Fruit fly (Drosophila melanogaster) whole organism, embryonic: Measurements from ENCODE around the gene psh.

Experiments
- Abd-B ChIP-seq: fragments of 200-800 bp; sonication (Bioruptor generic); optimal IDR thresholded peaks from 2 replicates; lab custom pipeline; 2018; ENCODE audit warnings: missing biosample characterization, mild to moderate bottlenecking, missing genetic modification characterization, moderate library complexity
- Atf-2 ChIP-seq: fragments of 200-800 bp; sonication (Bioruptor generic); optimal IDR thresholded peaks from 2 replicates; lab custom pipeline; 2016; ENCODE audit warnings: missing biosample characterization, missing genetic modification characterization
- Atf6 ChIP-seq: fragments of 200-800 bp; sonication (Bioruptor generic); IDR thresholded peaks from 2 replicates; pipeline ENCODE4 v1.3.6; 2022; ENCODE audit warnings: missing biosample characterization, missing genetic modification characterization
- CG10274 ChIP-seq: fragments of 200-800 bp; sonication (Bioruptor generic); optimal IDR thresholded peaks from 3 replicates; lab custom pipeline; 2017; ENCODE audit warnings: missing biosample characterization, mild to moderate bottlenecking, missing genetic modification characterization
- CG10321 ChIP-seq: fragments of 200-800 bp; sonication (Bioruptor generic); IDR thresholded peaks from 2 replicates; pipeline ENCODE4 v1.3.6; 2022; ENCODE audit warnings: missing biosample characterization, missing genetic modification characterization
- CG11504 ChIP-seq: fragments of 200-800 bp; sonication (Bioruptor generic); optimal IDR thresholded peaks from 3 replicates; lab custom pipeline; 2019; ENCODE audit warnings: missing biosample characterization, mild to moderate bottlenecking, missing genetic modification characterization, moderate library complexity
- CG12659 ChIP-seq: fragments of 200-800 bp; sonication (Bioruptor generic); optimal IDR thresholded peaks from 3 replicates; lab custom pipeline; 2017; ENCODE audit warnings: mild to moderate bottlenecking, missing biosample characterization, missing genetic modification reagents, missing genetic modification characterization
- CG12769 ChIP-seq: fragments of 200-800 bp; sonication (Bioruptor generic); optimal IDR thresholded peaks from 2 replicates; lab custom pipeline; 2019; ENCODE audit warnings: missing biosample characterization, mild to moderate bottlenecking, missing genetic modification characterization, moderate library complexity
- CG14441 ChIP-seq: fragments of 200-800 bp; sonication (Bioruptor generic); IDR thresholded peaks from 2 replicates; pipeline ENCODE4 v1.3.6; 2022; ENCODE audit warnings: missing biosample characterization, missing genetic modification characterization
- CG14667 ChIP-seq: fragments of 200-800 bp; sonication (Bioruptor generic); IDR thresholded peaks from 2 replicates; pipeline ENCODE4 v1.3.6; 2022; ENCODE audit warnings: missing biosample characterization, missing genetic modification characterization
- CG15514 ChIP-seq: fragments of 200-800 bp; sonication (Bioruptor generic); optimal IDR thresholded peaks from 3 replicates; lab custom pipeline; 2017; ENCODE audit warnings: missing biosample characterization, missing genetic modification characterization, mild to moderate bottlenecking, moderate library complexity, missing genetic modification reagents
- CG1603 ChIP-seq: fragments of 200-800 bp; sonication (Bioruptor generic); optimal IDR thresholded peaks from 2 replicates; lab custom pipeline; 2019; ENCODE audit warnings: missing biosample characterization, mild to moderate bottlenecking, missing genetic modification characterization, moderate library complexity
- CG16813 ChIP-seq: fragments of 200-800 bp; sonication (Bioruptor generic); IDR thresholded peaks from 3 replicates; pipeline ENCODE4 v1.3.6; 2022; ENCODE audit warnings: missing biosample characterization, missing genetic modification characterization; ENCODE audit not compliant: partially characterized antibody
- CG17359 ChIP-seq: fragments of 200-800 bp; sonication (Bioruptor generic); optimal IDR thresholded peaks from 3 replicates; lab custom pipeline; 2018; ENCODE audit warnings: missing biosample characterization, mild to moderate bottlenecking, missing genetic modification characterization, moderate library complexity
- CG17568 ChIP-seq: fragments of 200-800 bp; sonication (Bioruptor generic); optimal IDR thresholded peaks from 2 replicates; lab custom pipeline; 2018; ENCODE audit warnings: missing biosample characterization, mild to moderate bottlenecking, missing genetic modification characterization, moderate library complexity
- CG1792 ChIP-seq: fragments of 200-800 bp; sonication (Bioruptor generic); optimal IDR thresholded peaks from 2 replicates; lab custom pipeline; 2016; ENCODE audit warnings: missing biosample characterization, missing genetic modification characterization
- CG34224 ChIP-seq: fragments of 200-800 bp; sonication (Bioruptor generic); IDR thresholded peaks from 3 replicates; pipeline ENCODE4 v1.3.6; 2022; ENCODE audit warnings: missing biosample characterization, missing genetic modification characterization; ENCODE audit not compliant: partially characterized antibody
- CG8290 ChIP-seq, 3 experiments: fragments of 200-800 bp; sonication (Bioruptor generic); optimal IDR thresholded peaks; 2 replicates each; lab custom pipeline; 2016 to 2019; ENCODE audit warnings: missing biosample characterization in 3 of 3, missing genetic modification characterization in 3 of 3, mild to moderate bottlenecking in 2 of 3, moderate library complexity in 1 of 3
- CG8924 ChIP-seq: fragments of 200-800 bp; optimal IDR thresholded peaks from 3 replicates; lab custom pipeline; 2019; ENCODE audit warnings: missing biosample characterization, mild to moderate bottlenecking, missing genetic modification characterization, moderate library complexity
- CG9797 ChIP-seq: fragments of 200-800 bp; sonication (Bioruptor generic); optimal IDR thresholded peaks from 3 replicates; lab custom pipeline; 2018; ENCODE audit warnings: missing biosample characterization, mild to moderate bottlenecking, missing genetic modification characterization
- CTCF ChIP-seq: fragments of 200-800 bp; sonication (Bioruptor generic); optimal IDR thresholded peaks from 2 replicates; lab custom pipeline; 2017; ENCODE audit warnings: missing biosample characterization, mild to moderate bottlenecking, missing genetic modification characterization, moderate library complexity
- Doc3 ChIP-seq: fragments of 200-800 bp; sonication (Bioruptor generic); IDR thresholded peaks from 3 replicates; pipeline ENCODE4 v1.3.6; 2022; ENCODE audit warnings: missing biosample characterization, missing genetic modification characterization; ENCODE audit not compliant: partially characterized antibody
- Ets97D ChIP-seq: fragments of 200-800 bp; sonication (Bioruptor generic); optimal IDR thresholded peaks from 3 replicates; lab custom pipeline; 2016; ENCODE audit warnings: missing biosample characterization, missing genetic modification characterization
- HmgZ ChIP-seq: fragments of 200-800 bp; sonication (Bioruptor generic); optimal IDR thresholded peaks from 2 replicates; lab custom pipeline; 2018; ENCODE audit warnings: missing biosample characterization, mild to moderate bottlenecking, missing genetic modification characterization
- Hmr ChIP-seq: fragments of 200-800 bp; sonication (Bioruptor generic); optimal IDR thresholded peaks from 3 replicates; lab custom pipeline; 2017; ENCODE audit warnings: mild to moderate bottlenecking, missing biosample characterization, missing genetic modification reagents, missing genetic modification characterization
- Lhr ChIP-seq: fragments of 200-800 bp; sonication (Bioruptor generic); optimal IDR thresholded peaks from 3 replicates; lab custom pipeline; 2017; ENCODE audit warnings: mild to moderate bottlenecking, missing biosample characterization, missing genetic modification reagents, missing genetic modification characterization
- Mad ChIP-seq: fragments of 200-800 bp; sonication (Bioruptor generic); optimal IDR thresholded peaks from 2 replicates; lab custom pipeline; 2016; ENCODE audit warnings: missing biosample characterization, missing genetic modification characterization
- Opbp ChIP-seq: fragments of 200-800 bp; sonication (Bioruptor generic); IDR thresholded peaks from 3 replicates; pipeline ENCODE4 v1.3.6; 2022; ENCODE audit warnings: missing biosample characterization, missing genetic modification characterization; ENCODE audit not compliant: partially characterized antibody
- Ptx1 ChIP-seq: fragments of 200-800 bp; sonication (Bioruptor generic); IDR thresholded peaks from 2 replicates; pipeline ENCODE4 v1.3.6; 2022; ENCODE audit warnings: missing biosample characterization, missing genetic modification characterization
- Rfx ChIP-seq: fragments of 200-800 bp; sonication (Bioruptor generic); IDR thresholded peaks from 2 replicates; pipeline ENCODE4 v1.3.6; 2022; ENCODE audit warnings: missing biosample characterization, missing genetic modification characterization
- Sry-δ ChIP-seq: fragments of 200-800 bp; sonication (Bioruptor generic); optimal IDR thresholded peaks from 2 replicates; lab custom pipeline; 2016; ENCODE audit warnings: missing biosample characterization, missing genetic modification characterization
- YL-1 ChIP-seq: fragments of 200-800 bp; sonication (Bioruptor generic); optimal IDR thresholded peaks from 3 replicates; lab custom pipeline; 2017; ENCODE audit warnings: missing biosample characterization, mild to moderate bottlenecking, missing genetic modification characterization
- bbx ChIP-seq: fragments of 200-800 bp; sonication (Bioruptor generic); IDR thresholded peaks from 2 replicates; pipeline ENCODE4 v1.3.6; 2022; ENCODE audit warnings: missing biosample characterization, missing genetic modification characterization; ENCODE audit not compliant: partially characterized antibody
- br ChIP-seq: fragments of >200 bp; optimal IDR thresholded peaks from 2 replicates; lab custom pipeline; 2017
- chm ChIP-seq: fragments of 200-800 bp; sonication (Bioruptor generic); IDR thresholded peaks from 2 replicates; pipeline ENCODE4 v1.3.6; 2022; ENCODE audit warnings: missing biosample characterization, missing genetic modification characterization
- ewg ChIP-seq: fragments of 200-800 bp; sonication (Bioruptor generic); optimal IDR thresholded peaks from 3 replicates; lab custom pipeline; 2017; ENCODE audit warnings: mild to moderate bottlenecking, missing biosample characterization, missing genetic modification reagents, missing genetic modification characterization
- fd3F ChIP-seq: fragments of 200-800 bp; sonication (Bioruptor generic); optimal IDR thresholded peaks from 2 replicates; lab custom pipeline; 2018; ENCODE audit warnings: missing biosample characterization, mild to moderate bottlenecking, missing genetic modification characterization, moderate library complexity
- fru ChIP-seq: fragments of >200 bp; optimal IDR thresholded peaks from 2 replicates; lab custom pipeline; 2017
- gfzf ChIP-seq: fragments of 200-800 bp; sonication (Bioruptor generic); optimal IDR thresholded peaks from 2 replicates; lab custom pipeline; 2016; ENCODE audit warnings: missing biosample characterization, mild to moderate bottlenecking, missing genetic modification characterization, moderate library complexity
- gsb-n ChIP-seq: fragments of 200-800 bp; sonication (Bioruptor generic); optimal IDR thresholded peaks from 3 replicates; lab custom pipeline; 2018; ENCODE audit warnings: missing biosample characterization, mild to moderate bottlenecking, missing genetic modification characterization
- phol ChIP-seq: fragments of 200-800 bp; sonication (Bioruptor generic); optimal IDR thresholded peaks from 3 replicates; lab custom pipeline; 2018; ENCODE audit warnings: missing biosample characterization, mild to moderate bottlenecking, missing genetic modification characterization, moderate library complexity
- pros ChIP-seq: fragments of 200-800 bp; sonication (Bioruptor generic); optimal IDR thresholded peaks from 3 replicates; lab custom pipeline; 2019; ENCODE audit warnings: missing biosample characterization, mild to moderate bottlenecking, missing genetic modification characterization, moderate library complexity
- rib ChIP-seq: fragments of 200-800 bp; sonication (Bioruptor generic); IDR thresholded peaks from 2 replicates; pipeline ENCODE4 v1.3.6; 2022; ENCODE audit warnings: missing biosample characterization, missing genetic modification characterization
- row ChIP-seq: fragments of 200-800 bp; sonication (Bioruptor generic); IDR thresholded peaks from 3 replicates; pipeline ENCODE4 v1.3.6; 2022; ENCODE audit warnings: missing biosample characterization, missing genetic modification characterization
- sens ChIP-seq: fragments of 200-800 bp; sonication (Bioruptor generic); peaks from one replicate; lab custom pipeline; 2016; ENCODE audit warnings: missing biosample characterization, missing genetic modification characterization
- sr ChIP-seq: fragments of 200-800 bp; sonication (Bioruptor generic); IDR thresholded peaks from 3 replicates; pipeline ENCODE4 v1.3.6; 2022; ENCODE audit warnings: missing biosample characterization, missing genetic modification characterization
- sug ChIP-seq: fragments of 200-800 bp; optimal IDR thresholded peaks from 2 replicates; lab custom pipeline; 2019; ENCODE audit warnings: missing biosample characterization, mild to moderate bottlenecking, missing genetic modification characterization, moderate library complexity
- vfl ChIP-seq: fragments of 200-800 bp; sonication (Bioruptor generic); optimal IDR thresholded peaks from 2 replicates; lab custom pipeline; 2016; ENCODE audit warnings: missing biosample characterization, missing genetic modification characterization
- vvl ChIP-seq: fragments of 200-800 bp; sonication (Bioruptor generic); IDR thresholded peaks from 2 replicates; pipeline ENCODE4 v1.3.6; 2022; ENCODE audit warnings: missing biosample characterization, missing genetic modification characterization

The psh gene

DNA sequence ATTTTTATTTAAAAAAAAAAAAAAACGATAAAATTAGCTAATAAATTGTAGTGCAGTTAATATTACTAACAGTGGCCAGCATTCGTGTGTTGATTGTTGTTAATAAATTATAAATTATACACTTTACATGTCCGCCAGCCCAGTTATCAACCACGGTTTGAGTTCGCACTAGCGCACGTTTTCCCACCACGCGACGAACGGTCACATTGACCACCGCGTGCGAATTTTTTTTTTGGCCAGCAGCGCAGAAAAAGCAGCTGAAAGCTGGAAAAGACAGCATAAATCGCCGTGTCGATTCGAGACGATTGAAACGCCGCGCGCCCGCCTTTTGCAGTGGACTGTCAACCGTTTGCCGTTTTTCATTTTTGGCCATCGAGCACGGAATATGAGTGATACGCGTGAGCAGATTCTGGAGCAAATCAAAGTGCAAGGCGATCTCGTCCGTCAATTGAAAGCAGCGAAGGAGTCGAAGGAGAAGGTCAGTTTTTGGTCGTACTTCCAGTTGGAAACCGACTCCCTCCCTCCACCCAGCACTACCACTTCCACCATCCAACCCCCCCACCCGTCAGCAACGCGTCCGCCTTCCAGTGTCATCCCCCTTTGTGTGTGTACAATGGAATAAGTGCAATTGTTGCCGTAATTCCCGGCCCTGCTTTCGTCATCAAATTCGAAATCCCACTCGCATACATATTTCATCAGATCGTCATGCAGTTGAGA lies 28.6 kb upstream of the psh start, which contains the start of the genes Bx and HisRS (continued):
- TF ChIP-seq gsb-n (no peak), Rfx (GFP tag; lab: Robert Waterston, UW) (peak; percentile 38), CG8290 (GFP tag; optimal IDR thresholded peaks at IDR 0.05; lab: Kevin White, UChicago) (no peak), CG8290 (tag; optimal IDR thresholded peaks at IDR 0.05; lab: Kevin White, UChicago) (peak in 1 of 2 experiments; percentile 61), CG9797 (GFP tag; lab: Kevin White, UChicago) (peak; percentile 77), CG11504 (peak; percentile 52), YL-1 (GFP tag; lab: Kevin White, UChicago) (peak; percentile 19), Ptx1 (0 out of 2 replicates have a peak, but pooled peaks have one; percentile 6), pros (GFP tag; lab: Kevin White, UChicago) (peak; percentile 29), CG10274 (no peak), Lhr (peak; percentile 73), Doc3 (no peak), br (lab: Kevin White, UChicago) (no peak), bbx (GFP tag; lab: Robert Waterston, UW) (no peak), CG1603 (tag; lab: Kevin White, UChicago) (peak; percentile 66), CG12769 (tag; lab: Kevin White, UChicago) (peak; percentile 27), CG12659 (GFP tag; lab: Kevin White, UChicago) (peak; percentile 63), CG16813 (GFP tag; lab: Robert Waterston, UW) (peak; percentile 28; the same call in 1 of the 3 replicates), CG17568 (GFP tag; lab: Kevin White, UChicago) (no peak), CG34224 (GFP tag; lab: Robert Waterston, UW) (no peak), fru (lab: Kevin White, UChicago) (no peak), Atf6 (GFP tag; lab: Robert Waterston, UW) (no peak), CG15514 (GFP tag; lab: Kevin White, UChicago) (peak; percentile 42), Mad (GFP tag; lab: Kevin White, UChicago) (peak; percentile 20), gfzf (GFP tag; lab: Kevin White, UChicago) (peak; percentile 82), vfl (GFP tag; lab: Kevin White, UChicago) (no peak), rib (GFP tag; lab: Robert Waterston, UW) (peak; percentile 95), row (GFP tag; lab: Robert Waterston, UW) (0 out of 3 replicates have a peak, but pooled peaks have one; percentile 23), CG17359 (tag; lab: Kevin White, UChicago) (no peak), Ets97D (GFP tag; lab: Kevin White, UChicago) (peak; percentile 64), CG14667 (GFP tag; lab: Robert Waterston, UW) (no peak), CTCF (GFP tag; lab: Kevin White, UChicago) (peak; percentile 80), chm (no peak), CG10321 (GFP tag; lab: Robert Waterston, UW) (no peak), Hmr (GFP tag; lab: Kevin White, UChicago) (peak; percentile 38), HmgZ (tag; lab: Kevin White, UChicago) (peak; percentile 50), phol (tag; lab: Kevin White, UChicago) (peak; percentile 22), ewg (peak; percentile 14), Sry-δ (peak; percentile 26), CG1792 (GFP tag; lab: Kevin White, UChicago) (no peak), CG8924 (tag; lab: Kevin White, UChicago) (peak; percentile 19), fd3F (GFP tag; lab: Kevin White, UChicago) (no peak), Abd-B (GFP tag; lab: Kevin White, UChicago) (peak; percentile 19), sr (GFP tag; lab: Robert Waterston, UW) (no peak), Atf-2 (GFP tag; lab: Kevin White, UChicago) (no peak), CG14441 (GFP tag; lab: Robert Waterston, UW) (no peak), Opbp (GFP tag; lab: Robert Waterston, UW) (peak; percentile 64; the same call in 2 of the 3 replicates), sug (tag; lab: Kevin White, UChicago) (peak; percentile 5), vvl (peak; percentile 23), sens (peak; percentile 67)
